Worm (Caenorhabditis elegans) whole organism, L4/young adult: Measurements from ENCODE around the gene F47B8.1.

ENCODE experiments used
- W03F9.2 ChIP-seq: fragments of 150-350 bp; optimal IDR thresholded peaks from 2 replicates; lab custom pipeline; 2014; ENCODE audit warnings: missing biosample characterization, missing genetic modification characterization
- dao-5 ChIP-seq: sonication (generic microtip); optimal IDR thresholded peaks from 2 replicates; lab custom pipeline; 2016; ENCODE audit warnings: missing genotype, missing genetic modification characterization, moderate library complexity, missing compliant biosample characterization
- him-1 ChIP-seq: sonication (generic microtip); optimal IDR thresholded peaks from 2 replicates; lab custom pipeline; 2016; ENCODE audit warnings: missing genotype, missing genetic modification reagents, missing genetic modification characterization, missing compliant biosample characterization

DNA sequence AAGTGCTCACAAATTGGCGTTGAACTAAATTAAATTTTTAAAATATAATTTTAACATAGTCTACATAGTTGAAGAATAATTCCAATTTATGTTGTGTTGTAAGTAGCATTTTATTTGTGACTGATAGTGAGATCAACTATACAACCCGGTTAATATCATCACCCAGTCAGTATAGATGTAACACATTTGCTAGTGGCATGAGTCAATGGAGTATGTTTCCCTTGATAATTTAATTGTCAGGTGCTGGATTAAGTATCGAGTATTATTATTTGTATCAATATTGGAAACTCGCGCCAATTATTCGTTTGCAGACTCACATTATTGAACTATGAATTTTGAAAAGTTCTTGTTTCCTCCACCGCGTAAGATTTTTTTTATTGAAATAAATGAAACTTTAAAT, 20.8 kb upstream of the F47B8.1 start, which contains the start of gene srm-5:
- TF ChIP-seq dao-5 = no peak
- TF ChIP-seq W03F9.2 (tag; lab: Kevin White, UChicago) = no peak
- no peak for TF ChIP-seq him-1 (tag; lab: Kevin White, UChicago)
